Fruit fly (Drosophila melanogaster): ENCODE results near the gene CG32022.
A peak's percentile ranks its signal among the peaks of the same experiment; 100 is the strongest.

CG32022 gene

dm6 chr3L:8697862-8698261 is 23.2 kb downstream of the CG32022 start (continued):
- peak; percentile 69 for TF ChIP-seq Adf1 (GFP tag; IDR thresholded peaks at IDR 0.05)
- TF ChIP-seq mirr (GFP tag; optimal IDR thresholded peaks at IDR 0.05) = peak; percentile 73
- TF ChIP-seq Hr51 (GFP tag; optimal IDR thresholded peaks at IDR 0.05) = no peak
- TF ChIP-seq Deaf1 (tag; optimal IDR thresholded peaks at IDR 0.05) = peak; percentile 89
- peak; percentile 31; the same call in 1 of the 2 replicates for TF ChIP-seq Bgb (GFP tag; IDR thresholded peaks at IDR 0.05; ENCODE audit: partially characterized antibody)
- no peak for TF ChIP-seq vnd (GFP tag; IDR thresholded peaks at IDR 0.05; ENCODE audit: partially characterized antibody)
- peak; percentile 39 for TF ChIP-seq Med (GFP tag)
- TF ChIP-seq slbo (GFP tag; IDR thresholded peaks at IDR 0.05) = no peak
- no peak for TF ChIP-seq HmgD (GFP tag; optimal IDR thresholded peaks at IDR 0.05)
- no peak for TF ChIP-seq CG1792 (GFP tag; optimal IDR thresholded peaks at IDR 0.05)
- peak; percentile 93 for TF ChIP-seq nom (GFP tag; optimal IDR thresholded peaks at IDR 0.05)
- 0 out of 2 replicates have a peak, but pooled peaks have one; percentile 39 for TF ChIP-seq seq (GFP tag; IDR thresholded peaks at IDR 0.05)

DNA sequence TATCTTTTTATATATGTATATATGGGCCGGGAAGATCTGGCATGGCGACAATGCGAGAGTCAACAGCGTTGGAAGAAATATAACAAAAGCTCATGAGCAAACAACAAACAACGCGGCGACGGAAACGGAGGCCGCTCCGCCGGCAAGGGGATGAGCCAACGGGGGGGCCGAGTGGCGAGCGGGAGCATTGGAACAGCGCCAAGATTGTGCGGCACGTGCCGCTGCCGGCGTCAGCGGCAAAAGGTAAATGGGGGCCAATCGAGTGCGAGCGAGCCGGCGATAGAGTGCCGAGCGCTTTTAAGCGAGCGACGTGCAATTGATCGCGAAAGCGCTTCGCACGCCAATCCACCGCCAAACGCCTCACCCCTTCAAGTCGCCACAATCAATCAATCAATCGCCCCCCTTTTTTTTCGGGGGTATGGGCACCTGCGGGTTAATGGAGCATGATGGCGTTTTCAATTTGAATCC is 24.6 kb downstream of the CG32022 start:
- peak; percentile 82 for TF ChIP-seq BtbVII (GFP tag; optimal IDR thresholded peaks at IDR 0.05)
- no peak for TF ChIP-seq CG17186 (GFP tag; optimal IDR thresholded peaks at IDR 0.05)
- no peak for TF ChIP-seq her (GFP tag; optimal IDR thresholded peaks at IDR 0.05)
- peak; percentile 56 for TF ChIP-seq CG12104 (GFP tag; optimal IDR thresholded peaks at IDR 0.05)
- TF ChIP-seq ken (GFP tag; IDR thresholded peaks at IDR 0.05) = peak; percentile 68; the same call in 2 of the 3 replicates
- peak; percentile 0 for TF ChIP-seq HmgD (GFP tag; optimal IDR thresholded peaks at IDR 0.05)
- no peak for TF ChIP-seq CG16863 (GFP tag; optimal IDR thresholded peaks at IDR 0.05)
- no peak for TF ChIP-seq CG31388 (GFP tag; optimal IDR thresholded peaks at IDR 0.05)
- peak; percentile 36 for TF ChIP-seq Camta (GFP tag; optimal IDR thresholded peaks at IDR 0.05)
- TF ChIP-seq zen2 (GFP tag; IDR thresholded peaks at IDR 0.05; ENCODE audit: partially characterized antibody) = 0 out of 3 replicates have a peak, but pooled peaks have one; percentile 15
- TF ChIP-seq CG11695 (GFP tag; IDR thresholded peaks at IDR 0.05) = peak; percentile 51; the same call in 1 of the 3 replicates
- no peak for TF ChIP-seq CG11085 (GFP tag; IDR thresholded peaks at IDR 0.05)
- peak; percentile 37 for TF ChIP-seq CG8924 (tag; optimal IDR thresholded peaks at IDR 0.05)
- no peak for TF ChIP-seq CG30020 (tag; optimal IDR thresholded peaks at IDR 0.05)
- no peak for TF ChIP-seq CG2889 (GFP tag; IDR thresholded peaks at IDR 0.05)
- TF ChIP-seq jigr1 (GFP tag; IDR thresholded peaks at IDR 0.05) = no peak
- TF ChIP-seq CG8089 (GFP tag; optimal IDR thresholded peaks at IDR 0.05) = peak; percentile 63
- no peak for TF ChIP-seq CG12155 (GFP tag; optimal IDR thresholded peaks at IDR 0.05)
- no peak for TF ChIP-seq cas (GFP tag; IDR thresholded peaks at IDR 0.05)
- peak; percentile 98 for TF ChIP-seq sug (tag; optimal IDR thresholded peaks at IDR 0.05)
- TF ChIP-seq CG33213 (GFP tag; optimal IDR thresholded peaks at IDR 0.05) = peak; percentile 56
- no peak for TF ChIP-seq fd96Cb (tag; optimal IDR thresholded peaks at IDR 0.05)
- TF ChIP-seq Sin3A (optimal IDR thresholded peaks at IDR 0.05) = no peak
- TF ChIP-seq CG11247 (GFP tag; IDR thresholded peaks at IDR 0.05) = 0 out of 2 replicates have a peak, but pooled peaks have one; percentile 12
- no peak for TF ChIP-seq stwl (tag; optimal IDR thresholded peaks at IDR 0.05)
- TF ChIP-seq inv (GFP tag; IDR thresholded peaks at IDR 0.05; ENCODE audit: partially characterized antibody) = no peak
- no peak for TF ChIP-seq CkIIα-i1 (GFP tag; IDR thresholded peaks at IDR 0.05)
- peak; percentile 44 for TF ChIP-seq CG4360 (GFP tag; IDR thresholded peaks at IDR 0.05)
- peak; percentile 8 for TF ChIP-seq pros (GFP tag; optimal IDR thresholded peaks at IDR 0.05)
- TF ChIP-seq CG7357 (GFP tag; IDR thresholded peaks at IDR 0.05) = no peak
- TF ChIP-seq MBD-R2 (GFP tag; IDR thresholded peaks at IDR 0.05) = peak; percentile 43; the same call in 1 of the 2 replicates
- no peak for TF ChIP-seq Trl (optimal IDR thresholded peaks at IDR 0.05)
- TF ChIP-seq Trl (GFP tag; optimal IDR thresholded peaks at IDR 0.05) = no peak
- TF ChIP-seq E2f1 (GFP tag; IDR thresholded peaks at IDR 0.05) = no peak; the same call in 1 of the 2 replicates
- TF ChIP-seq TFAM (GFP tag; optimal IDR thresholded peaks at IDR 0.05) = no peak
- no peak for TF ChIP-seq CG1792 (GFP tag; optimal IDR thresholded peaks at IDR 0.05)
- TF ChIP-seq Stat92E (GFP tag; optimal IDR thresholded peaks at IDR 0.05) = no peak
- peak; percentile 16 for TF ChIP-seq CG18476 (GFP tag; optimal IDR thresholded peaks at IDR 0.05)
- no peak for TF ChIP-seq unc-4 (GFP tag; IDR thresholded peaks at IDR 0.05; ENCODE audit: partially characterized antibody)
- peak; percentile 94 for TF ChIP-seq Adf1 (GFP tag; IDR thresholded peaks at IDR 0.05)
